Worm (Caenorhabditis elegans): ENCODE measurements around the gene ZK1320.13.

- no peak for TF ChIP-seq ztf-11 (tag; optimal IDR thresholded peaks at IDR 0.05)
- no peak for TF ChIP-seq sptf-1 (tag; optimal IDR thresholded peaks at IDR 0.05)
- no peak for TF ChIP-seq nhr-28 (tag; optimal IDR thresholded peaks at IDR 0.05)
- TF ChIP-seq elt-1 (tag; optimal IDR thresholded peaks at IDR 0.05; ENCODE audit: borderline replicate concordance, insufficient read depth) = no peak
- no peak for TF ChIP-seq snpc-4 (tag; optimal IDR thresholded peaks at IDR 0.05)
- TF ChIP-seq unc-62 (GFP tag; optimal IDR thresholded peaks at IDR 0.05) = no peak
- no peak for TF ChIP-seq lsy-2 (tag; optimal IDR thresholded peaks at IDR 0.05)
- no peak for TF ChIP-seq unc-39 (tag; optimal IDR thresholded peaks at IDR 0.05)
- TF ChIP-seq mep-1 (tag; optimal IDR thresholded peaks at IDR 0.05) = no peak
- TF ChIP-seq nhr-76 (tag; optimal IDR thresholded peaks at IDR 0.05) = no peak
These were observed 9.3 kb upstream of the ZK1320.13 start, which contains the start of gene ZK1320.7 for ce11 chrII:9671308-9671707.

All from whole organism, mixed stage, embryonic.